Fruit fly (Drosophila melanogaster) whole organism, embryonic: ENCODE data around the gene CG43072.

ENCODE experiments used
- ATbp ChIP-seq: fragments of 200-800 bp; sonication (Bioruptor generic); optimal IDR thresholded peaks from 2 replicates; lab custom pipeline; 2017; ENCODE audit warnings: missing biosample characterization, mild to moderate bottlenecking, missing genetic modification characterization, missing genetic modification reagents
- Ada2b ChIP-seq: fragments of 200-800 bp; sonication (Bioruptor generic); IDR thresholded peaks from 2 replicates; pipeline ENCODE4 v1.3.6; 2022; ENCODE audit warnings: missing biosample characterization, missing genetic modification characterization
- CG10366 ChIP-seq: fragments of 200-800 bp; sonication (Bioruptor generic); IDR thresholded peaks from 2 replicates; pipeline ENCODE4 v1.3.6; 2022; ENCODE audit warnings: missing biosample characterization, missing genetic modification characterization
- CG11085 ChIP-seq: fragments of 200-800 bp; sonication (Bioruptor generic); IDR thresholded peaks from 2 replicates; pipeline ENCODE4 v1.3.6; 2022; ENCODE audit warnings: missing biosample characterization, missing genetic modification characterization
- CG12071 ChIP-seq: fragments of 200-800 bp; sonication (Bioruptor generic); optimal IDR thresholded peaks from 3 replicates; lab custom pipeline; 2018; ENCODE audit warnings: missing biosample characterization, mild to moderate bottlenecking, missing genetic modification characterization
- CG12155 ChIP-seq: fragments of 200-800 bp; sonication (Bioruptor generic); optimal IDR thresholded peaks from 3 replicates; lab custom pipeline; 2016; ENCODE audit warnings: missing biosample characterization, missing genetic modification characterization
- CG1233 ChIP-seq: fragments of 200-800 bp; sonication (Bioruptor generic); optimal IDR thresholded peaks from 4 replicates; lab custom pipeline; 2018; ENCODE audit warnings: missing biosample characterization, mild to moderate bottlenecking, missing genetic modification characterization
- CG13296 ChIP-seq: fragments of 200-800 bp; sonication (Bioruptor generic); optimal IDR thresholded peaks from 3 replicates; lab custom pipeline; 2018; ENCODE audit warnings: missing biosample characterization, mild to moderate bottlenecking, missing genetic modification characterization
- CG2129 ChIP-seq: fragments of 200-800 bp; sonication (Bioruptor generic); IDR thresholded peaks from 2 replicates; pipeline ENCODE4 v1.3.6; 2022; ENCODE audit warnings: missing biosample characterization, missing genetic modification characterization; ENCODE audit not compliant: partially characterized antibody
- CG31365 ChIP-seq: fragments of 200-800 bp; sonication (Bioruptor generic); optimal IDR thresholded peaks from 2 replicates; lab custom pipeline; 2018; ENCODE audit warnings: missing biosample characterization, mild to moderate bottlenecking, missing genetic modification characterization
- CG34224 ChIP-seq: fragments of 200-800 bp; sonication (Bioruptor generic); IDR thresholded peaks from 3 replicates; pipeline ENCODE4 v1.3.6; 2022; ENCODE audit warnings: missing biosample characterization, missing genetic modification characterization; ENCODE audit not compliant: partially characterized antibody
- CG3838 ChIP-seq: fragments of 200-800 bp; sonication (Bioruptor generic); optimal IDR thresholded peaks from 3 replicates; lab custom pipeline; 2016; ENCODE audit warnings: missing biosample characterization, missing genetic modification characterization
- CG4404 ChIP-seq: fragments of 200-800 bp; sonication (Bioruptor generic); IDR thresholded peaks from 2 replicates; pipeline ENCODE4 v1.3.6; 2022; ENCODE audit warnings: missing biosample characterization, missing genetic modification characterization
- CG4820 ChIP-seq: fragments of 200-800 bp; sonication (Bioruptor generic); optimal IDR thresholded peaks from 3 replicates; lab custom pipeline; 2016; ENCODE audit warnings: missing biosample characterization, missing genetic modification characterization
- CG4854 ChIP-seq: fragments of 200-800 bp; sonication (Bioruptor generic); optimal IDR thresholded peaks from 2 replicates; lab custom pipeline; 2016; ENCODE audit warnings: missing biosample characterization, missing genetic modification characterization, inconsistent platforms
- CG5953 ChIP-seq: fragments of 200-800 bp; sonication (Bioruptor generic); IDR thresholded peaks from 2 replicates; pipeline ENCODE4 v1.3.6; 2022; ENCODE audit warnings: missing biosample characterization, missing genetic modification characterization
- CG6175 ChIP-seq: fragments of 200-800 bp; sonication (Bioruptor generic); IDR thresholded peaks from 3 replicates; pipeline ENCODE4 v1.3.6; 2022; ENCODE audit warnings: missing biosample characterization, missing genetic modification characterization
- CG6654 ChIP-seq: fragments of 200-800 bp; sonication (Bioruptor generic); optimal IDR thresholded peaks from 2 replicates; lab custom pipeline; 2017; ENCODE audit warnings: missing biosample characterization, mild to moderate bottlenecking, missing genetic modification characterization
- CG6854 ChIP-seq: fragments of 200-800 bp; sonication (Bioruptor generic); optimal IDR thresholded peaks from 3 replicates; lab custom pipeline; 2017; ENCODE audit warnings: missing biosample characterization, mild to moderate bottlenecking, missing genetic modification characterization
- CG7372 ChIP-seq: fragments of 200-800 bp; sonication (Bioruptor generic); IDR thresholded peaks from 2 replicates; pipeline ENCODE4 v1.3.6; 2022; ENCODE audit warnings: missing biosample characterization, missing genetic modification characterization
- CG8290 ChIP-seq, 3 experiments: fragments of 200-800 bp; sonication (Bioruptor generic); optimal IDR thresholded peaks; 2 replicates each; lab custom pipeline; 2016 to 2019; ENCODE audit warnings: missing biosample characterization in 3 of 3, missing genetic modification characterization in 3 of 3, mild to moderate bottlenecking in 2 of 3, moderate library complexity in 1 of 3
- CTCF ChIP-seq: fragments of 200-800 bp; sonication (Bioruptor generic); optimal IDR thresholded peaks from 2 replicates; lab custom pipeline; 2017; ENCODE audit warnings: missing biosample characterization, mild to moderate bottlenecking, missing genetic modification characterization, moderate library complexity
- Chrac-16 ChIP-seq: fragments of 200-800 bp; sonication (Bioruptor generic); optimal IDR thresholded peaks from 3 replicates; lab custom pipeline; 2016; ENCODE audit warnings: missing biosample characterization, missing genetic modification characterization
- Doc2 ChIP-seq: fragments of 200-800 bp; sonication (Bioruptor generic); IDR thresholded peaks from 2 replicates; pipeline ENCODE4 v1.3.6; 2022; ENCODE audit warnings: missing biosample characterization, missing genetic modification characterization
- Dp ChIP-seq: fragments of 200-800 bp; sonication (Bioruptor generic); optimal IDR thresholded peaks from 2 replicates; lab custom pipeline; 2018; ENCODE audit warnings: missing biosample characterization, mild to moderate bottlenecking, missing genetic modification characterization, moderate library complexity
- Eip74EF ChIP-seq, 2 experiments: fragments of 200-800 bp in 1 of 2; fragments of >200 bp in 1 of 2; sonication (Bioruptor generic) in 1 of 2; optimal IDR thresholded peaks; 2 replicates each; lab custom pipeline; 2017 to 2019; ENCODE audit warnings: missing biosample characterization in 2 of 2, missing genetic modification characterization in 2 of 2, mild to moderate bottlenecking in 1 of 2, moderate library complexity in 1 of 2
- Mes4 ChIP-seq: fragments of 200-800 bp; sonication (Bioruptor generic); optimal IDR thresholded peaks from 2 replicates; lab custom pipeline; 2016; ENCODE audit warnings: missing biosample characterization, missing genetic modification characterization
- Nf-YA ChIP-seq: fragments of 200-800 bp; sonication (Bioruptor generic); IDR thresholded peaks from 2 replicates; pipeline ENCODE4 v1.3.6; 2022; ENCODE audit warnings: missing biosample characterization, missing genetic modification characterization
- NfI ChIP-seq: fragments of 200-800 bp; sonication (Bioruptor generic); optimal IDR thresholded peaks from 3 replicates; lab custom pipeline; 2018; ENCODE audit warnings: missing biosample characterization, mild to moderate bottlenecking, missing genetic modification characterization, moderate library complexity
- Sox102F ChIP-seq: fragments of 200-800 bp; sonication (Bioruptor generic); optimal IDR thresholded peaks from 2 replicates; lab custom pipeline; 2018; ENCODE audit warnings: missing biosample characterization, mild to moderate bottlenecking, missing genetic modification characterization, moderate library complexity
- ash1 ChIP-seq: fragments of 200-800 bp; sonication (Bioruptor generic); optimal IDR thresholded peaks from 2 replicates; lab custom pipeline; 2018; ENCODE audit warnings: missing biosample characterization, mild to moderate bottlenecking, missing genetic modification characterization
- ci ChIP-seq: fragments of 200-800 bp; sonication (Bioruptor generic); IDR thresholded peaks from 3 replicates; pipeline ENCODE4 v1.3.6; 2022; ENCODE audit warnings: missing biosample characterization, missing genetic modification characterization
- croc ChIP-seq: fragments of 200-800 bp; sonication (Bioruptor generic); conservative IDR thresholded peaks from 3 replicates; pipeline ENCODE4 v1.3.6; 2022; ENCODE audit warnings: missing biosample characterization, missing genetic modification characterization
- emc ChIP-seq: fragments of 200-800 bp; sonication (Bioruptor generic); optimal IDR thresholded peaks from 2 replicates; lab custom pipeline; 2016; ENCODE audit warnings: missing biosample characterization, missing genetic modification characterization
- fd102C ChIP-seq: fragments of 200-800 bp; sonication (Bioruptor generic); optimal IDR thresholded peaks from 2 replicates; lab custom pipeline; 2018; ENCODE audit warnings: missing biosample characterization, mild to moderate bottlenecking, missing genetic modification characterization, moderate library complexity
- gem ChIP-seq: fragments of 200-800 bp; sonication (Bioruptor generic); optimal IDR thresholded peaks from 2 replicates; lab custom pipeline; 2019; ENCODE audit warnings: missing biosample characterization, mild to moderate bottlenecking, missing genetic modification characterization, moderate library complexity
- hbn ChIP-seq: fragments of 200-800 bp; sonication (Bioruptor generic); IDR thresholded peaks from 2 replicates; pipeline ENCODE4 v1.3.6; 2022; ENCODE audit warnings: missing biosample characterization, missing genetic modification characterization; ENCODE audit not compliant: partially characterized antibody
- hkb ChIP-seq, 2 experiments: fragments of 200-800 bp in 1 of 2; fragments of >200 bp in 1 of 2; sonication (Bioruptor generic) in 1 of 2; IDR thresholded peaks in 1 of 2; optimal IDR thresholded peaks in 1 of 2; 2 replicates each; pipeline versions ENCODE4 v1.3.6 to Lab custom; 2017 to 2022; ENCODE audit warnings: missing biosample characterization in 1 of 2, missing genetic modification characterization in 1 of 2
- mam ChIP-seq: fragments of 200-800 bp; sonication (Bioruptor generic); optimal IDR thresholded peaks from 3 replicates; lab custom pipeline; 2016; ENCODE audit warnings: missing biosample characterization, missing genetic modification characterization
- oc ChIP-seq: fragments of 200-800 bp; sonication (Bioruptor generic); optimal IDR thresholded peaks from 2 replicates; lab custom pipeline; 2018; ENCODE audit warnings: missing biosample characterization, mild to moderate bottlenecking, missing genetic modification characterization, moderate library complexity
- pb ChIP-seq: fragments of 200-800 bp; sonication (Bioruptor generic); optimal IDR thresholded peaks from 3 replicates; lab custom pipeline; 2016; ENCODE audit warnings: missing biosample characterization, missing genetic modification characterization
- pita ChIP-seq: fragments of 200-800 bp; sonication (Bioruptor generic); optimal IDR thresholded peaks from 2 replicates; lab custom pipeline; 2017; ENCODE audit warnings: missing biosample characterization, mild to moderate bottlenecking, missing genetic modification characterization
- row ChIP-seq: fragments of 200-800 bp; sonication (Bioruptor generic); IDR thresholded peaks from 3 replicates; pipeline ENCODE4 v1.3.6; 2022; ENCODE audit warnings: missing biosample characterization, missing genetic modification characterization
- slbo ChIP-seq: fragments of 200-800 bp; sonication (Bioruptor generic); IDR thresholded peaks from 2 replicates; pipeline ENCODE4 v1.3.6; 2022; ENCODE audit warnings: missing biosample characterization, missing genetic modification characterization
- stwl ChIP-seq: fragments of 200-800 bp; sonication (Bioruptor generic); optimal IDR thresholded peaks from 3 replicates; lab custom pipeline; 2018; ENCODE audit warnings: missing biosample characterization, mild to moderate bottlenecking, missing genetic modification characterization, moderate library complexity
- tll ChIP-seq, 2 experiments: fragments of 200-800 bp in 1 of 2; fragments of >200 bp in 1 of 2; sonication (Bioruptor generic) in 1 of 2; optimal IDR thresholded peaks; 2 replicates each; lab custom pipeline; 2017 to 2019; ENCODE audit warnings: missing biosample characterization in 2 of 2, missing genetic modification characterization in 2 of 2, mild to moderate bottlenecking in 1 of 2, moderate library complexity in 1 of 2
- tup ChIP-seq: fragments of 200-800 bp; sonication (Bioruptor generic); optimal IDR thresholded peaks from 2 replicates; lab custom pipeline; 2016; ENCODE audit warnings: missing biosample characterization, mild to moderate bottlenecking, missing genetic modification characterization, moderate library complexity
- usp ChIP-seq: fragments of >200 bp; optimal IDR thresholded peaks from 2 replicates; lab custom pipeline; 2017; ENCODE audit warnings: missing biosample characterization, missing genetic modification characterization

CG43072 gene

dm6 chr3L:21034281-21035221 is 31.1 kb upstream of the CG43072 start, which contains the start of gene siz (continued):
- TF ChIP-seq Ada2b (GFP tag; lab: Robert Waterston, UW): no peak
- no peak for TF ChIP-seq CG4404 (GFP tag; lab: Robert Waterston, UW)
- TF ChIP-seq CG4820: no peak
- TF ChIP-seq Doc2 (GFP tag; lab: Robert Waterston, UW): no peak
- TF ChIP-seq CG10366 (GFP tag; lab: Robert Waterston, UW): no peak
- TF ChIP-seq Sox102F (GFP tag; lab: Kevin White, UChicago): no peak
- no peak for TF ChIP-seq CG11085 (GFP tag; lab: Robert Waterston, UW)
- peak; percentile 26 for TF ChIP-seq Mes4 (GFP tag; lab: Kevin White, UChicago)
- TF ChIP-seq CG6654: no peak
- TF ChIP-seq Eip74EF (GFP tag; optimal IDR thresholded peaks at IDR 0.05; lab: Kevin White, UChicago): peak in 1 of 2 experiments; percentile 22
- TF ChIP-seq Dp (GFP tag; lab: Kevin White, UChicago): peak; percentile 70
- TF ChIP-seq CG13296 (GFP tag; lab: Kevin White, UChicago): peak; percentile 47
- peak; percentile 5 for TF ChIP-seq CTCF (GFP tag; lab: Kevin White, UChicago)
- no peak for TF ChIP-seq CG6854
- no peak for TF ChIP-seq CG2129 (GFP tag; lab: Robert Waterston, UW)
- TF ChIP-seq Chrac-16 (GFP tag; lab: Kevin White, UChicago): no peak
- no peak for TF ChIP-seq CG5953 (GFP tag; lab: Robert Waterston, UW)
- TF ChIP-seq gem (tag; lab: Kevin White, UChicago): peak; percentile 46
- TF ChIP-seq hkb (optimal IDR thresholded peaks at IDR 0.05; lab: Kevin White, UChicago): no peak
- peak; percentile 20; the same call in 1 of the 2 replicates for TF ChIP-seq hkb (GFP tag; IDR thresholded peaks at IDR 0.05; lab: Robert Waterston, UW)
- TF ChIP-seq ci: peak; percentile 56; the same call in 2 of the 3 replicates
- no peak for TF ChIP-seq NfI (GFP tag; lab: Kevin White, UChicago)
- no peak for TF ChIP-seq CG31365 (tag; lab: Kevin White, UChicago)
- TF ChIP-seq mam: no peak
- TF ChIP-seq slbo (GFP tag; lab: Robert Waterston, UW): no peak
- TF ChIP-seq pita: no peak
- no peak for TF ChIP-seq pb
- peak; percentile 71 for TF ChIP-seq oc (tag; lab: Kevin White, UChicago)
- TF ChIP-seq emc: no peak
- peak; percentile 58 for TF ChIP-seq row (GFP tag; lab: Robert Waterston, UW)
- no peak for TF ChIP-seq tup (GFP tag; lab: Kevin White, UChicago)
- TF ChIP-seq CG7372 (GFP tag; lab: Robert Waterston, UW): no peak
- TF ChIP-seq CG12071: peak; percentile 34
- TF ChIP-seq ATbp (GFP tag; lab: Kevin White, UChicago): no peak
- no peak for TF ChIP-seq croc (GFP tag; lab: Robert Waterston, UW)
- TF ChIP-seq Nf-YA (GFP tag; lab: Robert Waterston, UW): no peak
- no peak for TF ChIP-seq CG3838 (GFP tag; lab: Kevin White, UChicago)
- TF ChIP-seq CG4854 (GFP tag; lab: Kevin White, UChicago): no peak
- no peak for TF ChIP-seq tll (GFP tag; optimal IDR thresholded peaks at IDR 0.05; lab: Kevin White, UChicago)
- TF ChIP-seq stwl (tag; lab: Kevin White, UChicago): peak; percentile 63
- peak; percentile 8 for TF ChIP-seq CG8290 (GFP tag; optimal IDR thresholded peaks at IDR 0.05; lab: Kevin White, UChicago)
- peak in 1 of 2 experiments; percentile 65 for TF ChIP-seq CG8290 (tag; optimal IDR thresholded peaks at IDR 0.05; lab: Kevin White, UChicago)
- peak; percentile 67 for TF ChIP-seq ash1 (GFP tag; lab: Kevin White, UChicago)
- no peak for TF ChIP-seq fd102C (GFP tag; lab: Kevin White, UChicago)
- TF ChIP-seq usp (GFP tag; lab: Kevin White, UChicago): no peak
- peak; percentile 45; the same call in 2 of the 3 replicates for TF ChIP-seq CG34224 (GFP tag; lab: Robert Waterston, UW)
- TF ChIP-seq CG1233: no peak
- TF ChIP-seq CG12155 (GFP tag; lab: Kevin White, UChicago): peak; percentile 79
- no peak for TF ChIP-seq CG6175
- peak; percentile 29; the same call in 1 of the 2 replicates for TF ChIP-seq hbn (GFP tag; lab: Robert Waterston, UW)
